Fruit fly (Drosophila melanogaster) whole organism, embryonic: ENCODE results near the gene MFS18.
A peak's percentile ranks its signal among the peaks of the same experiment; 100 is the strongest.

Experiments
- Aef1 ChIP-seq: fragments of 200-800 bp; sonication (Bioruptor generic); IDR thresholded peaks from 3 replicates; pipeline ENCODE4 v1.3.6; 2022; ENCODE audit warnings: missing biosample characterization, missing genetic modification characterization
- Bdp1 ChIP-seq: fragments of 200-800 bp; sonication (Bioruptor generic); optimal IDR thresholded peaks from 3 replicates; lab custom pipeline; 2016; ENCODE audit warnings: missing biosample characterization, missing genetic modification characterization
- BtbVII ChIP-seq: fragments of 200-800 bp; sonication (Bioruptor generic); optimal IDR thresholded peaks from 3 replicates; lab custom pipeline; 2017; ENCODE audit warnings: missing biosample characterization, mild to moderate bottlenecking, missing genetic modification characterization
- CG10147 ChIP-seq: fragments of 200-800 bp; sonication (Bioruptor generic); optimal IDR thresholded peaks from 2 replicates; lab custom pipeline; 2019; ENCODE audit warnings: missing biosample characterization, mild to moderate bottlenecking, missing genetic modification characterization, moderate library complexity
- CG10321 ChIP-seq: fragments of 200-800 bp; sonication (Bioruptor generic); IDR thresholded peaks from 2 replicates; pipeline ENCODE4 v1.3.6; 2022; ENCODE audit warnings: missing biosample characterization, missing genetic modification characterization
- CG11456 ChIP-seq: fragments of 200-800 bp; sonication (Bioruptor generic); IDR thresholded peaks from 3 replicates; pipeline ENCODE4 v1.3.6; 2022; ENCODE audit warnings: missing biosample characterization, missing genetic modification characterization
- CG12744 ChIP-seq: fragments of 200-800 bp; sonication (Bioruptor generic); optimal IDR thresholded peaks from 2 replicates; lab custom pipeline; 2016; ENCODE audit warnings: missing biosample characterization, missing genetic modification characterization
- CG13894 ChIP-seq: fragments of 200-800 bp; sonication (Bioruptor generic); optimal IDR thresholded peaks from 3 replicates; lab custom pipeline; 2018; ENCODE audit warnings: missing biosample characterization, mild to moderate bottlenecking, missing genetic modification characterization, moderate library complexity
- CG14667 ChIP-seq: fragments of 200-800 bp; sonication (Bioruptor generic); IDR thresholded peaks from 2 replicates; pipeline ENCODE4 v1.3.6; 2022; ENCODE audit warnings: missing biosample characterization, missing genetic modification characterization
- CG16779 ChIP-seq: fragments of 200-800 bp; sonication (Bioruptor generic); IDR thresholded peaks from 2 replicates; pipeline ENCODE4 v1.3.6; 2022; ENCODE audit warnings: missing biosample characterization, missing genetic modification characterization
- CG17361 ChIP-seq: fragments of 200-800 bp; sonication (Bioruptor generic); IDR thresholded peaks from 3 replicates; pipeline ENCODE4 v1.3.6; 2022; ENCODE audit warnings: missing biosample characterization, missing genetic modification characterization
- CG18262 ChIP-seq: fragments of 200-800 bp; optimal IDR thresholded peaks from 3 replicates; lab custom pipeline; 2019; ENCODE audit warnings: missing biosample characterization, mild to moderate bottlenecking, missing genetic modification characterization, moderate library complexity
- CG1832 ChIP-seq: fragments of 200-800 bp; sonication (Bioruptor generic); optimal IDR thresholded peaks from 2 replicates; lab custom pipeline; 2017; ENCODE audit warnings: missing biosample characterization, mild to moderate bottlenecking, missing genetic modification characterization, inconsistent platforms
- CG18599 ChIP-seq: fragments of 200-800 bp; sonication (Bioruptor generic); optimal IDR thresholded peaks from 3 replicates; lab custom pipeline; 2017; ENCODE audit warnings: missing biosample characterization, missing genetic modification characterization, mild to moderate bottlenecking, moderate library complexity, missing genetic modification reagents
- CG18764 ChIP-seq: fragments of 200-800 bp; sonication (Bioruptor generic); optimal IDR thresholded peaks from 3 replicates; lab custom pipeline; 2016; ENCODE audit warnings: missing biosample characterization, missing genetic modification characterization
- CG2120 ChIP-seq: fragments of 200-800 bp; sonication (Bioruptor generic); optimal IDR thresholded peaks from 3 replicates; lab custom pipeline; 2016; ENCODE audit warnings: missing biosample characterization, missing genetic modification characterization
- CG30431 ChIP-seq: fragments of 200-800 bp; sonication (Bioruptor generic); optimal IDR thresholded peaks from 2 replicates; lab custom pipeline; 2017; ENCODE audit warnings: missing biosample characterization, missing genetic modification characterization
- CG4404 ChIP-seq: fragments of 200-800 bp; sonication (Bioruptor generic); IDR thresholded peaks from 2 replicates; pipeline ENCODE4 v1.3.6; 2022; ENCODE audit warnings: missing biosample characterization, missing genetic modification characterization
- CG4617 ChIP-seq: fragments of 200-800 bp; sonication (Bioruptor generic); optimal IDR thresholded peaks from 3 replicates; lab custom pipeline; 2016; ENCODE audit warnings: missing biosample characterization, missing genetic modification characterization, borderline replicate concordance
- CG6254 ChIP-seq: fragments of 200-800 bp; sonication (Bioruptor generic); optimal IDR thresholded peaks from 3 replicates; lab custom pipeline; 2017; ENCODE audit warnings: mild to moderate bottlenecking, missing biosample characterization, missing genetic modification reagents, missing genetic modification characterization
- CG6813 ChIP-seq: fragments of 200-800 bp; sonication (Bioruptor generic); optimal IDR thresholded peaks from 2 replicates; lab custom pipeline; 2017; ENCODE audit warnings: missing biosample characterization, missing genetic modification characterization, mild to moderate bottlenecking, moderate library complexity, missing genetic modification reagents
- CG6854 ChIP-seq: fragments of 200-800 bp; sonication (Bioruptor generic); optimal IDR thresholded peaks from 3 replicates; lab custom pipeline; 2017; ENCODE audit warnings: missing biosample characterization, mild to moderate bottlenecking, missing genetic modification characterization
- CG7963 ChIP-seq: fragments of 200-800 bp; sonication (Bioruptor generic); IDR thresholded peaks from 3 replicates; pipeline ENCODE4 v1.3.6; 2022; ENCODE audit warnings: missing biosample characterization, missing genetic modification characterization; ENCODE audit not compliant: partially characterized antibody
- CG8924 ChIP-seq: fragments of 200-800 bp; optimal IDR thresholded peaks from 3 replicates; lab custom pipeline; 2019; ENCODE audit warnings: missing biosample characterization, mild to moderate bottlenecking, missing genetic modification characterization, moderate library complexity
- Dek ChIP-seq: fragments of 200-800 bp; sonication (Bioruptor generic); optimal IDR thresholded peaks from 3 replicates; lab custom pipeline; 2019; ENCODE audit warnings: missing biosample characterization, mild to moderate bottlenecking, missing genetic modification characterization, moderate library complexity
- ERR ChIP-seq: fragments of 200-800 bp; sonication (Bioruptor generic); optimal IDR thresholded peaks from 2 replicates; lab custom pipeline; 2016; ENCODE audit warnings: missing biosample characterization, missing genetic modification characterization
- Ets65A ChIP-seq: fragments of 200-800 bp; sonication (Bioruptor generic); peaks from one replicate; lab custom pipeline; 2016; ENCODE audit warnings: missing biosample characterization, missing genetic modification characterization
- Fer2 ChIP-seq: fragments of 200-800 bp; sonication (Bioruptor generic); optimal IDR thresholded peaks from 2 replicates; lab custom pipeline; 2018; ENCODE audit warnings: missing biosample characterization, mild to moderate bottlenecking, missing genetic modification characterization, moderate library complexity
- Nf-YC ChIP-seq: fragments of 200-800 bp; optimal IDR thresholded peaks from 3 replicates; lab custom pipeline; 2019; ENCODE audit warnings: missing biosample characterization, mild to moderate bottlenecking, missing genetic modification characterization, moderate library complexity
- Oli ChIP-seq: fragments of 200-800 bp; sonication (Bioruptor generic); optimal IDR thresholded peaks from 2 replicates; lab custom pipeline; 2018; ENCODE audit warnings: missing biosample characterization, mild to moderate bottlenecking, missing genetic modification characterization, moderate library complexity
- Poxn ChIP-seq: fragments of 200-800 bp; sonication (Bioruptor generic); IDR thresholded peaks from 2 replicates; pipeline ENCODE4 v1.3.6; 2022; ENCODE audit warnings: missing biosample characterization, missing genetic modification characterization
- Ptx1 ChIP-seq: fragments of 200-800 bp; sonication (Bioruptor generic); IDR thresholded peaks from 2 replicates; pipeline ENCODE4 v1.3.6; 2022; ENCODE audit warnings: missing biosample characterization, missing genetic modification characterization
- bowl ChIP-seq: fragments of 200-800 bp; sonication (Bioruptor generic); IDR thresholded peaks from 2 replicates; pipeline ENCODE4 v1.3.6; 2022; ENCODE audit warnings: missing biosample characterization, missing genetic modification characterization
- btn ChIP-seq: fragments of 200-800 bp; sonication (Bioruptor generic); optimal IDR thresholded peaks from 2 replicates; lab custom pipeline; 2016; ENCODE audit warnings: missing biosample characterization, missing genetic modification characterization
- cas ChIP-seq: fragments of 200-800 bp; sonication (Bioruptor generic); IDR thresholded peaks from 2 replicates; pipeline ENCODE4 v1.3.6; 2022; ENCODE audit warnings: missing biosample characterization, missing genetic modification characterization
- cg ChIP-seq: fragments of 200-800 bp; sonication (Bioruptor generic); optimal IDR thresholded peaks from 3 replicates; lab custom pipeline; 2019; ENCODE audit warnings: missing biosample characterization, mild to moderate bottlenecking, missing genetic modification characterization, moderate library complexity
- ci ChIP-seq: fragments of 200-800 bp; sonication (Bioruptor generic); IDR thresholded peaks from 3 replicates; pipeline ENCODE4 v1.3.6; 2022; ENCODE audit warnings: missing biosample characterization, missing genetic modification characterization
- dimm ChIP-seq: fragments of 200-800 bp; sonication (Bioruptor generic); IDR thresholded peaks from 2 replicates; pipeline ENCODE4 v1.3.6; 2022; ENCODE audit warnings: missing biosample characterization, missing genetic modification characterization
- ems ChIP-seq: fragments of 200-800 bp; sonication (Bioruptor generic); optimal IDR thresholded peaks from 3 replicates; lab custom pipeline; 2016; ENCODE audit warnings: missing biosample characterization, missing genetic modification characterization
- ftz-f1 ChIP-seq: fragments of 200-800 bp; sonication (Bioruptor generic); optimal IDR thresholded peaks from 2 replicates; lab custom pipeline; 2016; ENCODE audit warnings: missing biosample characterization, missing genetic modification characterization
- grn ChIP-seq: fragments of 200-800 bp; sonication (Bioruptor generic); optimal IDR thresholded peaks from 3 replicates; lab custom pipeline; 2017; ENCODE audit warnings: missing biosample characterization, missing genetic modification characterization
- gt ChIP-seq: fragments of 200-800 bp; sonication (Bioruptor generic); IDR thresholded peaks from 2 replicates; pipeline ENCODE4 v1.3.6; 2022; ENCODE audit warnings: missing biosample characterization, missing genetic modification characterization
- her ChIP-seq: fragments of 200-800 bp; sonication (Bioruptor generic); optimal IDR thresholded peaks from 2 replicates; lab custom pipeline; 2016; ENCODE audit warnings: missing biosample characterization, missing genetic modification characterization
- klu ChIP-seq: fragments of 200-800 bp; sonication (Bioruptor generic); IDR thresholded peaks from 2 replicates; pipeline ENCODE4 v1.3.6; 2022; ENCODE audit warnings: missing biosample characterization, missing genetic modification characterization
- lilli ChIP-seq: fragments of 200-800 bp; sonication (Bioruptor generic); optimal IDR thresholded peaks from 3 replicates; lab custom pipeline; 2016; ENCODE audit warnings: missing biosample characterization, missing genetic modification characterization
- luna ChIP-seq: fragments of 200-800 bp; sonication (Bioruptor generic); optimal IDR thresholded peaks from 2 replicates; lab custom pipeline; 2016; ENCODE audit warnings: missing biosample characterization, missing genetic modification characterization
- nerfin-2 ChIP-seq: fragments of 200-800 bp; sonication (Bioruptor generic); IDR thresholded peaks from 2 replicates; pipeline ENCODE4 v1.3.6; 2022; ENCODE audit warnings: missing biosample characterization, missing genetic modification characterization; ENCODE audit not compliant: partially characterized antibody
- odd ChIP-seq: fragments of 200-800 bp; sonication (Bioruptor generic); optimal IDR thresholded peaks from 2 replicates; lab custom pipeline; 2017; ENCODE audit warnings: missing biosample characterization, mild to moderate bottlenecking, missing genetic modification characterization
- sc ChIP-seq, 3 experiments: fragments of >200 bp in 2 of 3; fragments of 200-800 bp in 1 of 3; sonication (Bioruptor generic) in 1 of 3; optimal IDR thresholded peaks; 2 replicates in 2 of 3; 3 replicates in 1 of 3; lab custom pipeline; 2017; ENCODE audit warnings: mild to moderate bottlenecking in 1 of 3, missing biosample characterization in 1 of 3, missing genetic modification characterization in 1 of 3, missing genetic modification reagents in 1 of 3
- sima ChIP-seq: fragments of 200-800 bp; sonication (Bioruptor generic); optimal IDR thresholded peaks from 2 replicates; lab custom pipeline; 2016; ENCODE audit warnings: missing biosample characterization, missing genetic modification characterization
- tgo ChIP-seq: fragments of 200-800 bp; sonication (Bioruptor generic); IDR thresholded peaks from 3 replicates; pipeline ENCODE4 v1.3.6; 2022; ENCODE audit warnings: missing biosample characterization, missing genetic modification characterization
- unc-4 ChIP-seq: fragments of 200-800 bp; sonication (Bioruptor generic); IDR thresholded peaks from 2 replicates; pipeline ENCODE4 v1.3.6; 2022; ENCODE audit warnings: missing biosample characterization, missing genetic modification characterization; ENCODE audit not compliant: partially characterized antibody

MFS18 gene

dm6 chr2L:4463323-4463722, 14.9 kb upstream of the MFS18 start, which contains the start of the genes CG15443 and Paris (continued):
- TF ChIP-seq BtbVII (GFP tag; lab: Kevin White, UChicago) (peak; percentile 17), sc (optimal IDR thresholded peaks at IDR 0.05; lab: Kevin White, UChicago) (no peak), sc (GFP tag; optimal IDR thresholded peaks at IDR 0.05; lab: Kevin White, UChicago) (no peak), Oli (no peak), cas (GFP tag; lab: Robert Waterston, UW) (no peak), btn (GFP tag; lab: Kevin White, UChicago) (no peak), tgo (GFP tag; lab: Robert Waterston, UW) (no peak), CG13894 (tag; lab: Kevin White, UChicago) (peak; percentile 63), CG1832 (GFP tag; lab: Kevin White, UChicago) (no peak), unc-4 (GFP tag; lab: Robert Waterston, UW) (peak; percentile 69), Nf-YC (tag; lab: Kevin White, UChicago) (peak; percentile 10), CG6854 (no peak), Fer2 (tag; lab: Kevin White, UChicago) (no peak), CG6254 (GFP tag; lab: Kevin White, UChicago) (peak; percentile 100), Dek (no peak), odd (GFP tag; lab: Kevin White, UChicago) (no peak), CG18599 (GFP tag; lab: Kevin White, UChicago) (no peak), Ets65A (GFP tag; lab: Kevin White, UChicago) (no peak), ftz-f1 (no peak), gt (no peak), CG10321 (GFP tag; lab: Robert Waterston, UW) (no peak), CG2120 (GFP tag; lab: Kevin White, UChicago) (peak; percentile 22), Ptx1 (GFP tag; lab: Robert Waterston, UW) (no peak), CG14667 (GFP tag; lab: Robert Waterston, UW) (no peak), dimm (GFP tag; lab: Robert Waterston, UW) (no peak), grn (GFP tag; lab: Kevin White, UChicago) (no peak), CG4617 (no peak), bowl (GFP tag; lab: Robert Waterston, UW) (no peak), lilli (GFP tag; lab: Kevin White, UChicago) (no peak), CG4404 (GFP tag; lab: Robert Waterston, UW) (no peak), Poxn (no peak), ems (no peak), CG11456 (GFP tag; lab: Robert Waterston, UW) (no peak), ci (GFP tag; lab: Robert Waterston, UW) (peak; percentile 57; the same call in 2 of the 3 replicates), CG18262 (tag; lab: Kevin White, UChicago) (peak; percentile 7), CG8924 (tag; lab: Kevin White, UChicago) (peak; percentile 16), CG16779 (GFP tag; lab: Robert Waterston, UW) (no peak), sima (no peak), luna (GFP tag; lab: Kevin White, UChicago) (no peak), CG10147 (GFP tag; lab: Kevin White, UChicago) (no peak), CG7963 (GFP tag; lab: Robert Waterston, UW) (peak; percentile 90), klu (GFP tag; lab: Robert Waterston, UW) (no peak), CG17361 (no peak), nerfin-2 (GFP tag; lab: Robert Waterston, UW) (peak; percentile 90), CG30431 (GFP tag; lab: Kevin White, UChicago) (no peak), CG6813 (GFP tag; lab: Kevin White, UChicago) (no peak), CG12744 (GFP tag; lab: Kevin White, UChicago) (no peak), CG18764 (GFP tag; lab: Kevin White, UChicago) (no peak), ERR (GFP tag; lab: Kevin White, UChicago) (no peak), cg (GFP tag; lab: Kevin White, UChicago) (no peak), Aef1 (GFP tag; lab: Robert Waterston, UW) (no peak), Bdp1 (no peak), her (GFP tag; lab: Kevin White, UChicago) (no peak)
